Fruit fly (Drosophila melanogaster): Measurements from ENCODE around the gene CG32681.

DNA sequence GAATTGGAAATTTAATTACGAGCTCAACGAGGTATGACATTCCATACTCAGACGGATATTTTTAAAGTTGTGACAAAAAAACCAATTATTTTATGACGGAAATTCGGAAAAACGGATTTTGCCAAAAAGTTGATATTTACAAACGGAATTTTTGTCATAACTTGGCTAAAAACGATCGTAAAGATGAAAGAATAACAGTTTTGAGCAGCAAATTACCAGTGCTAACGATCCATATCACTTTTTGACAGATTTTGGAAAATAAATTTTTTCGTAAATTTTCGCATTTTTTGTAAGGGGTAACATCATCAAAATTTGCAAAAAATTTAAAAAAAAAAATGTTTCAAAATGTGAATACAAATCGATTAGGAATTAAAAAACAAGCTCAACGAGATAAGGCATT, 40.7 kb downstream of the CG32681 start:
- TF ChIP-seq EcR (GFP tag; optimal IDR thresholded peaks at IDR 0.05) (no peak), CG14655 (GFP tag; optimal IDR thresholded peaks at IDR 0.05) (no peak), gl (tag; optimal IDR thresholded peaks at IDR 0.05) (no peak), CG9948 (tag; optimal IDR thresholded peaks at IDR 0.05) (no peak), CG10348 (GFP tag; IDR thresholded peaks at IDR 0.05) (no peak), CG12605 (GFP tag; IDR thresholded peaks at IDR 0.05) (no peak), CG13204 (GFP tag; optimal IDR thresholded peaks at IDR 0.05) (no peak), D1 (tag; optimal IDR thresholded peaks at IDR 0.05) (no peak)

All from whole organism, pupa.